Worm (Caenorhabditis elegans) whole organism, L1 larva: ENCODE results near the gene F28C10.1.

Experiments used
- C34B4.2 ChIP-seq: sonication (generic microtip); optimal IDR thresholded peaks from 2 replicates; lab custom pipeline; 2017; ENCODE audit warnings: mild to moderate bottlenecking, missing genetic modification characterization, missing compliant biosample characterization
- F16B12.6 ChIP-seq: fragments of 150-350 bp; optimal IDR thresholded peaks from 2 replicates; lab custom pipeline; 2014; ENCODE audit warnings: missing biosample characterization, missing genetic modification characterization
- Y116A8C.19 ChIP-seq: sonication (generic microtip); optimal IDR thresholded peaks from 2 replicates; lab custom pipeline; 2016; ENCODE audit warnings: missing compliant biosample characterization, missing genetic modification characterization, borderline replicate concordance
- aha-1 ChIP-seq: fragments of 150-350 bp; optimal IDR thresholded peaks from 2 replicates; lab custom pipeline; 2014; ENCODE audit warnings: missing biosample characterization, missing genetic modification characterization
- alr-1 ChIP-seq: fragments of 200-800 bp; sonication (Bioruptor generic); optimal IDR thresholded peaks from 2 replicates; lab custom pipeline; 2018; ENCODE audit warnings: borderline replicate concordance, mild to moderate bottlenecking, missing genetic modification characterization, missing compliant biosample characterization
- ceh-63 ChIP-seq: fragments of 200-800 bp; sonication (Bioruptor generic); optimal IDR thresholded peaks from 2 replicates; lab custom pipeline; 2018; ENCODE audit warnings: mild to moderate bottlenecking, missing genetic modification characterization, missing compliant biosample characterization
- ceh-8 ChIP-seq: fragments of 200-800 bp; sonication (Bioruptor generic); optimal IDR thresholded peaks from 2 replicates; lab custom pipeline; 2018; ENCODE audit warnings: mild to moderate bottlenecking, missing genetic modification characterization, moderate library complexity, missing compliant biosample characterization
- ceh-88 ChIP-seq: fragments of 200-800 bp; sonication (Bioruptor generic); IDR thresholded peaks from 2 replicates; pipeline ENCODE4 v1.3.6; 2022; ENCODE audit warnings: missing genetic modification characterization, missing compliant biosample characterization
- ceh-90 ChIP-seq: sonication (generic microtip); optimal IDR thresholded peaks from 2 replicates; lab custom pipeline; 2016; ENCODE audit warnings: missing genetic modification characterization, missing compliant biosample characterization
- ces-1 ChIP-seq: fragments of 150-350 bp; optimal IDR thresholded peaks from 2 replicates; lab custom pipeline; 2014; ENCODE audit warnings: missing biosample characterization, missing genetic modification reagents, missing genetic modification characterization
- efl-1 ChIP-seq, 4 experiments: fragments of 150-350 bp; optimal IDR thresholded peaks in 3 of 4; peaks in 1 of 4; 1 replicate in 1 of 4; 2 replicates in 3 of 4; lab custom pipeline; 2014; ENCODE audit warnings: missing biosample characterization in 2 of 4, missing genetic modification characterization in 2 of 4, missing genetic modification reagents in 2 of 4
- egl-13 ChIP-seq: sonication (generic microtip); optimal IDR thresholded peaks from 2 replicates; lab custom pipeline; 2016; ENCODE audit warnings: missing genotype, missing genetic modification reagents, missing genetic modification characterization, missing compliant biosample characterization
- egl-27 ChIP-seq, 2 experiments: fragments of 150-350 bp in 1 of 2; sonication (generic microtip); optimal IDR thresholded peaks; 3 replicates each; lab custom pipeline; 2017 to 2018; ENCODE audit warnings: missing biosample characterization in 2 of 2, missing genetic modification characterization in 2 of 2, missing genetic modification reagents in 2 of 2
- elt-3 ChIP-seq, 6 experiments: fragments of 150-350 bp in 1 of 6; sonication (generic microtip); optimal IDR thresholded peaks; 2 replicates each; lab custom pipeline; 2017 to 2018; ENCODE audit warnings: missing biosample characterization in 6 of 6, missing genetic modification characterization in 6 of 6, inconsistent platforms in 1 of 6
- ets-5 ChIP-seq: fragments of 200-800 bp; sonication (Bioruptor generic); IDR thresholded peaks from 2 replicates; pipeline ENCODE4 v1.3.6; 2022; ENCODE audit warnings: missing genetic modification characterization, missing compliant biosample characterization
- fkh-8 ChIP-seq: sonication (generic microtip); optimal IDR thresholded peaks from 2 replicates; lab custom pipeline; 2016; ENCODE audit warnings: mild to moderate bottlenecking, missing genetic modification characterization, missing compliant biosample characterization
- grh-1 ChIP-seq: fragments of 200-800 bp; sonication (Bioruptor generic); IDR thresholded peaks from 2 replicates; pipeline ENCODE4 v1.3.6; 2022; ENCODE audit warnings: missing genetic modification reagents, missing genetic modification characterization, missing compliant biosample characterization
- hlh-17 ChIP-seq: fragments of 200-800 bp; sonication (Bioruptor generic); optimal IDR thresholded peaks from 2 replicates; lab custom pipeline; 2018; ENCODE audit warnings: missing genetic modification characterization, mild to moderate bottlenecking, missing compliant biosample characterization, moderate library complexity, borderline replicate concordance
- irx-1 ChIP-seq: sonication (generic microtip); optimal IDR thresholded peaks from 2 replicates; lab custom pipeline; 2016; ENCODE audit warnings: missing genetic modification characterization, missing compliant biosample characterization
- isw-1 ChIP-seq: fragments of 200-800 bp; sonication (Bioruptor generic); IDR thresholded peaks from 2 replicates; pipeline ENCODE4 v1.3.6; 2022; ENCODE audit warnings: missing genetic modification characterization, missing compliant biosample characterization
- jun-1 ChIP-seq: fragments of 150-350 bp; optimal IDR thresholded peaks from 2 replicates; lab custom pipeline; 2014; ENCODE audit warnings: missing biosample characterization, missing genetic modification reagents, missing genetic modification characterization
- lin-39 ChIP-seq: fragments of 150-350 bp; optimal IDR thresholded peaks from 2 replicates; lab custom pipeline; 2014; ENCODE audit warnings: missing biosample characterization, missing genetic modification reagents, missing genetic modification characterization
- lir-3 ChIP-seq: sonication (generic microtip); optimal IDR thresholded peaks from 2 replicates; lab custom pipeline; 2016; ENCODE audit warnings: mild to moderate bottlenecking, missing genetic modification characterization, moderate library complexity, missing compliant biosample characterization; ENCODE audit not compliant: poor library complexity
- lsy-2 ChIP-seq, 2 experiments: fragments of 150-350 bp; optimal IDR thresholded peaks; 2 replicates each; lab custom pipeline; 2014; ENCODE audit warnings: missing biosample characterization in 2 of 2, missing genetic modification characterization in 2 of 2
- mab-9 ChIP-seq: fragments of 200-800 bp; sonication (Bioruptor generic); IDR thresholded peaks from 2 replicates; pipeline ENCODE4 v1.3.6; 2022; ENCODE audit warnings: missing genetic modification reagents, missing genetic modification characterization, missing compliant biosample characterization
- nhr-11 ChIP-seq: fragments of 150-350 bp; optimal IDR thresholded peaks from 2 replicates; lab custom pipeline; 2014; ENCODE audit warnings: missing biosample characterization, missing genetic modification characterization
- nhr-19 ChIP-seq: fragments of 200-800 bp; sonication (Bioruptor generic); conservative IDR thresholded peaks from 2 replicates; pipeline ENCODE4 v1.3.6; 2022; ENCODE audit warnings: missing genetic modification characterization, missing compliant biosample characterization
- nhr-20 ChIP-seq: sonication (generic microtip); optimal IDR thresholded peaks from 2 replicates; lab custom pipeline; 2016; ENCODE audit warnings: mild to moderate bottlenecking, missing genetic modification characterization, missing compliant biosample characterization
- nhr-237 ChIP-seq: fragments of 150-350 bp; optimal IDR thresholded peaks from 2 replicates; lab custom pipeline; 2014; ENCODE audit warnings: missing biosample characterization, missing genetic modification characterization
- nhr-47 ChIP-seq: sonication (generic microtip); optimal IDR thresholded peaks from 2 replicates; lab custom pipeline; 2016; ENCODE audit warnings: mild to moderate bottlenecking, missing genetic modification characterization, moderate library complexity, missing compliant biosample characterization
- nhr-71 ChIP-seq: sonication (generic microtip); optimal IDR thresholded peaks from 2 replicates; lab custom pipeline; 2016; ENCODE audit warnings: mild to moderate bottlenecking, missing genetic modification characterization, moderate library complexity, missing compliant biosample characterization
- nhr-77 ChIP-seq: fragments of 150-350 bp; optimal IDR thresholded peaks from 2 replicates; lab custom pipeline; 2014; ENCODE audit warnings: missing biosample characterization, missing genetic modification characterization
- nhr-85 ChIP-seq: sonication (generic microtip); peaks from one replicate; lab custom pipeline; 2016; ENCODE audit warnings: missing genetic modification characterization, inconsistent platforms, missing compliant biosample characterization
- pag-3 ChIP-seq: sonication (generic microtip); optimal IDR thresholded peaks from 2 replicates; lab custom pipeline; 2017; ENCODE audit warnings: missing genetic modification characterization, mild to moderate bottlenecking, missing compliant biosample characterization, antibody characterized with exemption, borderline replicate concordance; ENCODE audit not compliant: insufficient read depth
- pqm-1 ChIP-seq: sonication (generic microtip); optimal IDR thresholded peaks from 3 replicates; lab custom pipeline; 2017; ENCODE audit warnings: missing biosample characterization, missing genetic modification characterization
- rnt-1 ChIP-seq: sonication (generic microtip); optimal IDR thresholded peaks from 2 replicates; lab custom pipeline; 2016; ENCODE audit warnings: mild to moderate bottlenecking, missing genetic modification characterization, moderate library complexity, missing compliant biosample characterization
- skn-1 ChIP-seq: fragments of 150-350 bp; optimal IDR thresholded peaks from 2 replicates; lab custom pipeline; 2014; ENCODE audit warnings: missing biosample characterization, missing genetic modification characterization
- snpc-4 ChIP-seq: fragments of 150-350 bp; optimal IDR thresholded peaks from 2 replicates; lab custom pipeline; 2014; ENCODE audit warnings: missing biosample characterization, missing genetic modification characterization
- sox-4 ChIP-seq: sonication (generic microtip); optimal IDR thresholded peaks from 2 replicates; lab custom pipeline; 2016; ENCODE audit warnings: missing genetic modification characterization, missing compliant biosample characterization
- swsn-7 ChIP-seq: sonication (generic microtip); optimal IDR thresholded peaks from 2 replicates; lab custom pipeline; 2016; ENCODE audit warnings: missing genetic modification characterization, missing compliant biosample characterization
- unc-30 ChIP-seq: sonication (generic microtip); optimal IDR thresholded peaks from 2 replicates; lab custom pipeline; 2017; ENCODE audit warnings: missing biosample characterization, missing genetic modification characterization
- unc-62 ChIP-seq: fragments of 150-350 bp; optimal IDR thresholded peaks from 2 replicates; lab custom pipeline; 2014; ENCODE audit warnings: missing biosample characterization, missing genetic modification reagents, missing genetic modification characterization
- unc-86 ChIP-seq: sonication (generic microtip); optimal IDR thresholded peaks from 2 replicates; lab custom pipeline; 2016; ENCODE audit warnings: missing genetic modification characterization, missing compliant biosample characterization

The F28C10.1 gene

ce11 chrX:581754-582153, 38.8 kb downstream of the F28C10.1 start:
- TF ChIP-seq irx-1: no peak
- TF ChIP-seq unc-30: no peak
- no peak for TF ChIP-seq ceh-8
- no peak for TF ChIP-seq lsy-2 (tag; optimal IDR thresholded peaks at IDR 0.05; lab: Kevin White, UChicago)
- TF ChIP-seq rnt-1 (tag; lab: Kevin White, UChicago): no peak
- no peak for TF ChIP-seq alr-1
- TF ChIP-seq Y116A8C.19 (tag; lab: Kevin White, UChicago): no peak

DNA sequence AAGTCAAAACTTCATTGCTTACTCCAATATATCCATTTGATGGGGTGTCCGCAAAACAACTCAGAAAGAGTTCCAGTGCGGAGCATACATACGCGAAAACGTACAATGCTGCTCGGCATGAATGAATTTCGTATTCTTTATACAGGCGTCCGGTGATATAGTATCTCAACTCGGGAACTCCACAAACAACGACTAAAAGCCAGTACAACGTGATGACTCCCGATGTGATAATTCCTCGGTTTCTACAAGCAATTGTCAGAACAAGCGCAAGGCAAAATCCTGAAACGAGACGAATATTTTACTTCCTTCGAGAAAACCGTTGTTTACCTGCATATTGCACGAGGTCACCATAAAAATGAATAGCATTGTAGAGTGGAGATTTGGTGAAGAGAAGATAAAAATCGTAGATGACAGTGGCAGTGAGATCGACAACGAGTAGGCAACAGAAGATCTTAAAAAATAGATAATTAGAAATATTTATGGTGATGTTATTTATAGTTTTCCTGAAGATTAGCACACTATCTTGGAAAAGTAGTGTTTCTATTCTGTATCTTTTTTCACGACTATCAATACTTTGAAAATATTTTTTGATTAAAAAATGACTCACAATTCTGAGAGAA, 42.8 kb downstream of the F28C10.1 start:
- TF ChIP-seq unc-62 (GFP tag; lab: Kevin White, UChicago): no peak
- peak; percentile 63 for TF ChIP-seq nhr-85 (tag; lab: Kevin White, UChicago)
- TF ChIP-seq elt-3 (tag; optimal IDR thresholded peaks at IDR 0.05; lab: Kevin White, UChicago): no peak
- no peak for TF ChIP-seq ceh-8
- TF ChIP-seq ceh-90 (tag; lab: Kevin White, UChicago): no peak
- no peak for TF ChIP-seq nhr-47 (tag; lab: Kevin White, UChicago)
- TF ChIP-seq ceh-63: no peak
- TF ChIP-seq nhr-77 (tag; lab: Kevin White, UChicago): no peak
- no peak for TF ChIP-seq snpc-4 (tag; lab: Kevin White, UChicago)

DNA sequence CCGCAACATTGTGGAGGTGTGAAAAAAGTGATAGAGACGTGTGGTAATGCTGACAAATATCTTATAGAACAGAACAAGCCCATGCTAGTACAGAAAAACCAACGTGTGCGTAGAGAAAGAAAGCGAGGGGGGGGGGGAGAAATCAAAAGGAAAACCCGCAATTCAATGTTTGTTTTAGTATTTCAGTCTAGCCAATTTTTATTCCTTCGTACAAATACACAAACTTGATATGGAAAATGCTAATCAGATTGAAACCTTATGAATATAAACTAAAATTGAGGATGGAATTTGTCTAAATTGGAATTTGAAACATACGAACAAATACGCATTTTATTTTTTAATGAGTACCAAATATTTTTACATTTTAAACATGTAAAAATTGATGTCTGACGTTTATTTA, 44.9 kb downstream of the F28C10.1 start, which contains the start of gene mrp-1:
Gene mrp-1 (minus strand): TSS at position 101 of the 400 bp plus-strand sequence.
- TF ChIP-seq sox-4 (no peak), skn-1 (tag; lab: Kevin White, UChicago) (peak; percentile 44), pqm-1 (tag; lab: Kevin White, UChicago) (no peak)
- TF ChIP-seq, all 84 proteins: peak for 1

DNA sequence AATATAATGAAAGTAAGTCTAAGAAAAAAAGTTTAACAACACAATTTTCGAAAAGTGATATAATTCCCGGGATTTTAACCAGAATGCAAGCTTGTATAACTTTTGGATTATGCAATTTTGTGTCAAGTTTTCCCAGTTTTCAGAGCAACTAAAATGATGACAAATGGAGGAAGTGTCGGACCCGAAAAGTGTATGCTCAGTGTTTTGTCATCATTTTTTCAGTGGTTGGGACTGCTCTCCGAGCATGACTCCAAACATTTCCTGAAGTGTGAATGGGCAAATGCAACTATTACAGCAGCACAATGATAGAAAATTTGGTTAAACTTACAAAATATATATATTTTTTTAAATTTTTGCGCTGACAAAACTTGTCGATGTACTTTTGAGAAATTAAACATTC, 48.1 kb downstream of the F28C10.1 start:
- TF ChIP-seq nhr-85 (tag; lab: Kevin White, UChicago) (peak; percentile 40), jun-1 (tag; lab: Kevin White, UChicago) (no peak), elt-3 (tag; optimal IDR thresholded peaks at IDR 0.05; lab: Kevin White, UChicago) (no peak), F16B12.6 (tag; lab: Kevin White, UChicago) (no peak), swsn-7 (tag; lab: Kevin White, UChicago) (no peak), egl-27 (tag; optimal IDR thresholded peaks at IDR 0.05; lab: Kevin White, UChicago) (no peak), skn-1 (tag; lab: Kevin White, UChicago) (peak; percentile 97), hlh-17 (GFP tag; lab: Kevin White, UChicago) (no peak), isw-1 (GFP tag; lab: Robert Waterston, UW) (no peak), nhr-19 (no peak), mab-9 (GFP tag; lab: Robert Waterston, UW) (no peak), fkh-8 (no peak), grh-1 (GFP tag; lab: Robert Waterston, UW) (no peak), egl-13 (tag; lab: Kevin White, UChicago) (no peak), efl-1 (optimal IDR thresholded peaks at IDR 0.05; lab: Kevin White, UChicago) (no peak), efl-1 (GFP tag; optimal IDR thresholded peaks at IDR 0.05 in 1 of 2; lab: Kevin White, UChicago) (peak in 1 of 2 experiments; percentile 19), rnt-1 (tag; lab: Kevin White, UChicago) (no peak), nhr-11 (tag; lab: Kevin White, UChicago) (no peak), lin-39 (no peak), ets-5 (GFP tag; lab: Robert Waterston, UW) (no peak), aha-1 (no peak)

DNA sequence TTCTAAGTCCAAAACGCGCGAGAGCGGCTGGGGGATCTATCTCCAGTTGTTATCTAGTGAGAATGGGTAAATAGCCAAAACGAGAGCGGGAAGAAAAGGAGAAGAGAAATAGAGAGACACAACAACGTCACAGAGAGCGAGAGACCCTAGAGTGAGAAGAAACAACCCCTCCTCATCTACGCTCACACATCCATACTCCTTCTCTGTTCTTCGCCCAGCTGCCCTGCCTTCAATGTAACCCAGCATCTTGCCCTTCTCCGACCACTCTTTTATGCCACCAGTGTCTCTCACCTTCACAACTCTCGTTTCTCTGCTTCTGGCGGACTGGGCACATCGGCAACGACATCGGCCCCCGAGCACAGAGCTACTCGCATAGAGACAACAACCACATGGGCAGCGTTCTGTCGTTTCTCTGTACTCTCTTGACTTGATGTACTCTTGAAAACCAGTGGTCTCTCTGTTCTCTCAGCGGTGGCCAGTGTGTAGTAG, 50.4 kb downstream of the F28C10.1 start:
- TF ChIP-seq ceh-88 (GFP tag; lab: Robert Waterston, UW) (no peak), nhr-71 (tag; lab: Kevin White, UChicago) (peak; percentile 90), lir-3 (tag; lab: Kevin White, UChicago) (peak; percentile 59), mab-9 (GFP tag; lab: Robert Waterston, UW) (0 out of 2 replicates have a peak, but pooled peaks have one; percentile 6), hlh-17 (GFP tag; lab: Kevin White, UChicago) (no peak), rnt-1 (tag; lab: Kevin White, UChicago) (peak; percentile 69), ceh-8 (peak; percentile 16), nhr-237 (peak; percentile 77), unc-86 (peak; percentile 91), ces-1 (GFP tag; lab: Kevin White, UChicago) (peak; percentile 39), pag-3 (tag; lab: Kevin White, UChicago) (peak; percentile 88), pqm-1 (tag; lab: Kevin White, UChicago) (no peak), lin-39 (no peak), C34B4.2 (no peak), nhr-20 (tag; lab: Kevin White, UChicago) (peak; percentile 87)
